Worm (Caenorhabditis elegans): ENCODE data around the gene srz-95.

DNA sequence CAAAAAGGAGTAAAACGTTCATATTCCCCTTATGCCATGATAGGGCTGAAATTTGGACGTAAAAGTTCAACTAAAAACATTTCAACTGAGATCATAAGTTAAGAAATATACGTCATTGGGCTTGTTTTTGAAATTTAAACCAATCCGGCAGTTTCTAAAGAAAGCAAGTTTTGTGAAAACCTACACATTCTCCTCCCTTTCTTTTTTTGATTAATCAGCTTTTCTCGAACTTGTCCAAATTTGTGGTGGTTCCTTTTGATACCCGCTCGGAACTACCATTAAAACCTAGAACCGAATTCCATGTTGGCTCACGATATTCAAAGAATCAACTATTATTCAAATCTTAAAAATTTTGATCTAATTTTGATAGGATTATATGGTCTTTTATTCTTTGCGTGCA lies 11.5 kb upstream of the srz-95 start, which contains the start of gene srz-54:
- TF ChIP-seq die-1 (tag; optimal IDR thresholded peaks at IDR 0.05) (no peak), tlf-1 (GFP tag; optimal IDR thresholded peaks at IDR 0.05) (no peak), zim-3 (tag; optimal IDR thresholded peaks at IDR 0.05) (no peak), unc-62 (GFP tag; optimal IDR thresholded peaks at IDR 0.05) (no peak), dpff-1 (tag; optimal IDR thresholded peaks at IDR 0.05) (no peak), ceh-58 (GFP tag; IDR thresholded peaks at IDR 0.05) (no peak), fkh-3 (tag; optimal IDR thresholded peaks at IDR 0.05) (no peak), hlh-12 (tag; optimal IDR thresholded peaks at IDR 0.05) (no peak), snpc-4 (GFP tag; optimal IDR thresholded peaks at IDR 0.05) (no peak), snpc-4 (tag; optimal IDR thresholded peaks at IDR 0.05) (no peak)
